Worm (Caenorhabditis elegans) whole organism, early embryonic: ENCODE results near the gene zmp-1.

Source experiments
- F13C5.2 ChIP-seq: sonication (generic microtip); optimal IDR thresholded peaks from 2 replicates; lab custom pipeline; 2017; ENCODE audit warnings: mild to moderate bottlenecking, missing genetic modification characterization, inconsistent platforms, missing compliant biosample characterization
- ceh-13 ChIP-seq: fragments of 200-800 bp; sonication (Bioruptor generic); optimal IDR thresholded peaks from 2 replicates; lab custom pipeline; 2018; ENCODE audit warnings: mild to moderate bottlenecking, missing genetic modification characterization, missing compliant biosample characterization
- hmg-4 ChIP-seq: fragments of 200-800 bp; sonication (Bioruptor generic); optimal IDR thresholded peaks from 2 replicates; lab custom pipeline; 2018; ENCODE audit warnings: mild to moderate bottlenecking, missing genetic modification characterization, missing compliant biosample characterization
- hnd-1 ChIP-seq: sonication (generic microtip); optimal IDR thresholded peaks from 2 replicates; lab custom pipeline; 2016; ENCODE audit warnings: missing genetic modification characterization, missing compliant biosample characterization
- sea-1 ChIP-seq: fragments of 200-800 bp; sonication (Bioruptor generic); conservative IDR thresholded peaks from 2 replicates; pipeline ENCODE4 v1.3.6; 2022; ENCODE audit warnings: missing genetic modification characterization, missing compliant biosample characterization
- tbx-37 ChIP-seq: fragments of 200-800 bp; sonication (Bioruptor generic); conservative IDR thresholded peaks from 2 replicates; pipeline ENCODE4 v1.3.6; 2022; ENCODE audit warnings: missing genetic modification reagents, missing genetic modification characterization, missing compliant biosample characterization
- tra-4 ChIP-seq: sonication (generic microtip); optimal IDR thresholded peaks from 2 replicates; lab custom pipeline; 2017; ENCODE audit warnings: missing genetic modification characterization, missing compliant biosample characterization

- TF ChIP-seq ceh-13 (no peak), tra-4 (tag; lab: Kevin White, UChicago) (no peak), F13C5.2 (no peak), hnd-1 (tag; lab: Kevin White, UChicago) (no peak), sea-1 (no peak), hmg-4 (GFP tag; lab: Kevin White, UChicago) (no peak), tbx-37 (GFP tag; lab: Robert Waterston, UW) (no peak)
Measured at ce11 chrIII:5878215-5878614, 54.5 kb downstream of the zmp-1 start, which contains the start of the genes mig-21 and F01F1.2.
